Fruit fly (Drosophila melanogaster) S2 (cell line): ENCODE data around the gene Oga.

Source experiments
- CG8478 ChIP-seq: fragments of >200 bp; optimal IDR thresholded peaks from 2 replicates; lab custom pipeline; 2018
- CTCF ChIP-seq, 2 experiments: fragments of >200 bp; optimal IDR thresholded peaks; 2 replicates each; lab custom pipeline; 2018

Gene Oga

DNA sequence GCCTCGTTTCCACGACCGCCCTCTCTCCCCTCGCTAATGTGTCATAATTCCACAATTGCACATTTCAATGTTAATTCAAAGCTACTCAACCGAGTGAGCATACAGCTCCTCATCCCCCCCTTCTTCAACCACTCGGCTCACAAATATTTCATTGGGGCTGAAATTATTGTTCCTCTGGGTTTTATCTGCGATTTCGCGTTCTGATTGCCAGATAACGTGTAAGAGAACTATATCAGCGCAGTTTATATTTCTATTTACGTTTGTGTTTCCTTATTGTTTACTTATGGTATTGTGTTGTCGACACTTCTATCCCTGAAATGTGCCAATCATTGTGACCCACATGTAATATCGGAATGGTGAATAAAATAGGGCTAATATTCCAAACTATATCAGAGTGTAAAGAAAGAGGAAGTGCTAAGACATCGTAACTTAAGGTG lies 12.1 kb upstream of the Oga start:
- TF ChIP-seq CTCF (optimal IDR thresholded peaks at IDR 0.05; lab: Kevin White, UChicago) (no peak), CG8478 (lab: Kevin White, UChicago) (no peak)

DNA sequence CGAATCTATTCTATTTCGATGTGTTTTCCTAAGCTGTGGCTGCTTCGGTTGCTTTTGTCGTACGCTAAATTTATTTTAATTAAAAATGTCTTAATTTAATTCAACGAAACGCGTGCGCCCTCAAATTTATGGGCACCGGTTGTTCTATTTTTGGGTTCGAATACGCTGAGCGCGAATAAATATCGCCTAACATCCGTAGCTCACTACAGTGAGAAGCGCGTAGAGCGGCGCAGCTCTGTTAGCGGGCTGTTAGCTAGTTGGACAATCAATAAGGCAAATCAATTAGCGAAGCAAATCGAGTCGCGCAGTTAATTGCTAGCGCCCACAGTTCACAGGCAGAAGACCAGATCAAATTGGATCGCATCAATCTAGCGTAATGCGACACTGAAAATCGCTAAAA lies 8.8 kb upstream of the Oga start:
- TF ChIP-seq CTCF (optimal IDR thresholded peaks at IDR 0.05; lab: Kevin White, UChicago) (no peak), CG8478 (lab: Kevin White, UChicago) (no peak)

DNA sequence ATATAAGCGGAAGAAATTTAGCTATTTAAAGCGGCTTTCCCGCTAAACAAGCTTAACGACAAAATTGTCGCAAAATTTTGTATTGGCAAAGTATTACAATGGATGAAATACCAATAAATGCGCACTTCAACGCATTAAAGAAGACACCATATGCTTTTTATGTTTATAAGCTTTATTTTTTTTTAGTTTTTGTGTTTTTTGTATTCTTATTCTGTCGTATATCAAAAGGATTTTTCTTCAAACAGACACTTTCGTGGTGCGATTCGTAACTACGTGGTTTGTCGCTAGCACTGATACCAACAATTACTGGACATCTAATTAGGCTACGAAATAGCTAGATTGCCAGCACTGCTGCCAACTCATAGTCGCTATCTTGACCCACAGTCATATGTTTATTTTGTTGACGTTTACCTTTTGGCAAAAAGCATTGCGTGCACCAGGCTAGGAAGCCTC lies 4.2 kb upstream of the Oga start, which contains the start of gene Ddrgk1:
Gene Ddrgk1, plus strand, starts transcription at position 387 of the 453 bp plus-strand sequence.
- TF ChIP-seq CG8478 (lab: Kevin White, UChicago) (no peak), CTCF (optimal IDR thresholded peaks at IDR 0.05; lab: Kevin White, UChicago) (peak; percentile 2 to 19)

DNA sequence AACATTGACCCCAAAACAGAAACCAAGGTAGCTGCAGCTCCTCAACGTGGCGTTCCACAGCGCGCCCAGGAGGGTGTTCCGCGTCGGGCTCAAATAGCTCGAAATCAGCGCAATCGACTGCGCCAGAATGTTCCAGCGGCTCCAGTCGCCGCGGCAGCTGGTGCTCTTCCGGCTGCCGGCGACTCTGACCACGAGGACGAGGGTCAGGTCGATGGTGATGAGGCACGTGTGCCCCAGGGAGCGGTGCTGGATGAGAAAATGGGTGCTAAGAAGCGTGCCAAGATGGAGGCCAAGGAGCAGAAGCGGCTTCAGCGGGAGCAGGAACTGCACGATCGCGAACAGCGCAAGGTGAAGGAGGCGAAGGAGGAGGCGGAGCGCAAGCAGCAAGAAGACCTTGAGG lies 3.6 kb upstream of the Oga start:
- TF ChIP-seq CTCF (optimal IDR thresholded peaks at IDR 0.05; lab: Kevin White, UChicago), result no peak
- TF ChIP-seq CG8478 (lab: Kevin White, UChicago), result no peak

DNA sequence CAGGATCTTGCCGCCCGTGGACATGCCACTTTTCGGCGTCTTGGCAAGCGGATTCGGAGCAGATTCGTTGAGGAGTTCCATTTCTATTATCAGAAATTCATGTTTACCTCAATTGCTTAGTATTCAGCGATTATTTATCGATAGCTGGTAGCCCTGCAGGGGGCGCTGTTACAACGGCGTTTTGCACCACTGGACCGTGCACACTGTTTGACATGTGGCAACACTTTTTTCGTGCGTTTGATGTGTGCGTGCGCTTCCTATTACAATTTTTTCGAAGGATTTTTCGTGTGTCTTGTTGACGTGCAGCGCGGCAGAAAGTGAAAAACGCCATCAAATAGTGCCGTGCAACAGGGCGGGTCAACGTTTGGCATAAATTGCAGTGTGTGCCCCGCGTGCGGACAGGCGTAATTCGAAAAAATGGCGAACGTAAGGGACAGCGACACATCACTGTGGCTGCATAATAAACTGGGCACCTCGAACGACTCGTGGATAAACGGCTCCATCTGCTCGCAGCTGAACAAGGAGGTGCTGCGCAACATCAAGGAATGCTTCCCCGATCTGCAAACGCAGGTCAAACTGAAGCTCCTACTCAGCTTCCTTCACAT lies 4.7 kb downstream of the Oga start, which contains the start of the genes CG3337 and Nelf-A:
Gene CG3337, minus strand, starts transcription at position 132 of the 605 bp plus-strand sequence.
Gene Nelf-A, plus strand, starts transcription at position 252 of the 605 bp plus-strand sequence.
- TF ChIP-seq CG8478 (lab: Kevin White, UChicago) (no peak), CTCF (optimal IDR thresholded peaks at IDR 0.05; lab: Kevin White, UChicago) (peak; percentile 96 to 98)

DNA sequence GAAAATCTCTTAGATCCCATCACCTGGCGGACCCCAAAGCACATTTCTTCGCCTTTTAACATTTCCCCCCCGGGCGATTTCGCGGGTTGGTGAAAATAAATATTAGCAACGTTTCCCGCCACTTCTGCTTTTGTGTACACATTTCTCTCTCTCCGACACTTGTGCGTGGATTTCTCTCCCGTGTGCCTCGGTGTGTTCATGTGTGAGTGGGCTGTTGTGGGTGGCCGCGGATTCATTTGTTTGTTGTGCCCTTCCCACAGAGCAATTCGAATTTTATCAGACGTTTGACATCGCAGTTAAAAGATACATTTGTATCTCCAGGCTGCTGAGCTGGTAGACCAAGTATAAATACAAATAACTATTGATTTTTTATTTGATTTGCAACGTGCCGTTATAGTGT lies 5.4 kb downstream of the Oga start:
- TF ChIP-seq CTCF (optimal IDR thresholded peaks at IDR 0.05; lab: Kevin White, UChicago) (no peak), CG8478 (lab: Kevin White, UChicago) (no peak)

DNA sequence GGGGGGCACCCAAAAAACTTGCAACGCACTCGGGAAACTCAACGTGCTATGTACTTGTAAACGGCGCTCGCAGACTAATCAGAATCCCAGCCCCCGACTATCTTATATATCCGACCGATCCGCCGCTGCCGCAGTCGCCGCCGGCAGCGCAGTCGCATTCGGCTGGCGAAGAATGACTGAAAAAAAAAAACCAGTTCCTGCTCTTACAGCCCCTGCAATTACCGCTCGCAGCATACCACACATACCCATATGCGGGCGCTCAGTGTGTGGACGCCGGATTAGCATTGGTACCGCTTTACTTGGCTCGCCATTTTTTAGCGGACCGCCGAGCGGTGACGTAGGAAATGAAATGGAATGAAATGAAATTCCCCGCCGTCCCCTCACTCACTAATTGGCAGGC lies 18.2 kb downstream of the Oga start, which contains the start of gene e:
Gene e, minus strand, starts transcription at position 79 of the 400 bp plus-strand sequence.
- TF ChIP-seq CG8478 (lab: Kevin White, UChicago), result no peak
- no peak for TF ChIP-seq CTCF (optimal IDR thresholded peaks at IDR 0.05; lab: Kevin White, UChicago)

DNA sequence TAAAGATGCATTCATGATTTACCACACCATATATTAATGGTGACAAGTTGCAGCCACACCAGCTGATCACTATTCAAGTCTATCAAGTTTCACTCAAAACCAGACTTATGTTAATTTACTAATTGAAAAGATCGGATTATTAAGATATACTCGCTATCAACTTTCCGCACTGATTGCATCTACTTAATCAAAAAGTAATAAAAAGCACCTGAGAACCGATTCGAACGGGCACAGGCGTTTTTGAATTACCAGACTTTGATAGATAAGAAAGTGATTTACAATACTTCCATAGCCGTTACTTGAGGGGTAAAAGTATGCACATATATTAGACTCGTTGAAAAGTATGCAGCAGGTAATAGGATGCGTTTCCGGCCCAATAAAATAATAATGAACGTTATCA lies 22.5 kb downstream of the Oga start:
- no peak for TF ChIP-seq CG8478 (lab: Kevin White, UChicago)

DNA sequence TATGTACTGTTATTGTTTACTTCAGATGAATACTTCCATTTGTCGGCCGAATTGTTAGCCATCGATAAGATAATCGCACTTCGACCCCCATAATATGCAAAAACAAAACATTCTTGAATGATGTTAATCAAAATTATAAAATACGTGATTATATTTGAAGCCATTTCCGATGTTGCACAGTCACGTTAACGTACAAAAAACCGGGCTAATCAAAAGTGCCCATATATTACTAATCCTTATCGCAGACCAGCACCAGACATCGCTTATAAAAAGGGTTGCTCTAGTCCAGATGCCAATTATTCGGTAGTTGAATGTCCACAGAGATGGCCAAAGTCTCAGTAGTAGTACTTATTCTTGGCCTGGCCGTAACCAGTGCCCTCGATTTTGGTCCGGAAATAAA lies 23.4 kb downstream of the Oga start, which contains the start of gene CG5892:
Gene CG5892, plus strand, starts transcription at position 301 of the 400 bp plus-strand sequence.
- TF ChIP-seq CTCF (optimal IDR thresholded peaks at IDR 0.05; lab: Kevin White, UChicago), result no peak
- TF ChIP-seq CG8478 (lab: Kevin White, UChicago), result no peak

DNA sequence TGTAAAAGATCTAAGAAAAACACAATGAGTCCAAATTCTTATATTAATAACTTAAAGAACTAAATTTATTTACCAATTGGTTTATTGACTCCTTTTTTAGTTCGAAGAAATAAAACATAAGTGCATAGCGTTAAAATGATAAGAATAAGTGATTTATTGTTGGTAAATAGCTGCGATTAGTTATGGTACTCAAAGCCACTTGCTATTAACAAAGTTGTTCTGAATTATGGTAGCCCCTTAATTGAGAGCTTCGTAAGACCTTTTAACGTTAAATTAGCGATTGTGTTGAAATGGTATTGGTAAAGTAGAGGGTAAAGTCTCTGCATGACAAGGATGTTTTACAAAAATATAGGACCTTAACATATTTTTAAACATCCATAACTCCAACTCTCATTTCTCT lies 27.0 kb downstream of the Oga start:
- TF ChIP-seq CTCF (optimal IDR thresholded peaks at IDR 0.05; lab: Kevin White, UChicago), result no peak
- TF ChIP-seq CG8478 (lab: Kevin White, UChicago), result no peak

DNA sequence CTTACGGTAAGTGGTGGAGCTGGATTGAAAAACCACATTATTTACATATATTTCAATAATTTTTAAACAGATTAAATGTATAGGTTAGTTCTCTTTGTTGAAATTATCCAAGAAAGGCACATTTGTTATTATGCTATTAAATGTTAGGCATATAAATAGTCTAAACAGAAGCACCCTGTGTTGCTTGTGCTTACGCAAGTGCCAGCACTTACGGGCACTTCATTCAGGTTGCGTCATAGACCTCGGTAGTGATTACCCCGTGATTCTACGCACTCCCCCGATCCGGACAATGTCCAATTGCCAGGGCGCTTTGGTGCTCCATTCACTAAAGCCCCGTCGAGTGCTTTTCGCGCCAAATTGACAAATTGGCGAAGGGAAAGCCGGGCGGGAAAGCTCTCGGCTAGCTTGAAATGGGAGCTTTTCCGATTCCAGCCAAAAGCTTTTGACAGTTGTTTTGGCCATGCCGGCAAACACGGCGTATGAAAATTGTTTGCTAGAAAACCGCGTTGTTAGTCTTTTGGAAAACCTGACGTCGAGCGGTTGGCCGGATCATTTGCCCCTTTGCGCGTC lies 27.7 kb downstream of the Oga start, which contains the start of gene ETHR:
Gene ETHR, plus strand, starts transcription at position 520 of the 570 bp plus-strand sequence.
- TF ChIP-seq CTCF (optimal IDR thresholded peaks at IDR 0.05; lab: Kevin White, UChicago) (no peak), CG8478 (lab: Kevin White, UChicago) (no peak)

DNA sequence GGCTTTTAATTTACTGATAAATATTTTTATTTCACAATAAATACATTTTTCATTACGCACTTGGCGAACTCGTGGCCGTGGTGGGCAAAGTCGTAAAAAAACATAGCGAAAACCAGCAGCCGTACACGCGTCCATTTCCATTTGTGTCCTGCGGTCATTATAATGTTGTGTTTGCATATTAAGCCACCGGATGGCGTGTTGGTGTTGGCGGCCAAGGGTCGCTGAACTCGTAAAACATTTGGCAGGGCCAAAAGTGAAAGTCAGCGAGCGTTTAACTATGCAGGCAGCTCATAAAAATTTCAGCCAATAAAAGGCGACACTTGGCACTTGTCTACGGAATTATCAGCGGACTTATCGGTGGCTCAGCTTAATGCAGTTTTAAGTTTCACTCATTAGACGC lies 33.6 kb downstream of the Oga start:
- TF ChIP-seq CG8478 (lab: Kevin White, UChicago) (no peak), CTCF (optimal IDR thresholded peaks at IDR 0.05; lab: Kevin White, UChicago) (peak; percentile 64)

DNA sequence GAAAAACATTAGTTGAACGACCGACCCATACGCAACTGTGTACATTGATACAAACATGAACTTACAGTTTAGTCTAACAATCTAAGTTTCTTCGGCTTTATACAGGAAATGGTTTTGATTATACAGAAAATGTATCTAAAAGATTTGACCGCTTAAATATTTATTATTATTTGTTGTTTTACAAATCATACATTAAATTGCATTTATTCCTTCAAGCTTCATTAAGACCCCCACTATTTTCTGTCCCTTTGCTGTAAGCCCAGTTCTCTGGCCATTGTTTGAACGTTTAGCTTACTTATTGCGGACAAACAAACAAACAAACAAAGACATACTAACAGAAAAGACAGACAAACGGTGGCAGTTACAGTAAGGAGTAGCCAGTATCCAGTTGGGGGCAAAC lies 35.4 kb downstream of the Oga start:
- TF ChIP-seq CG8478 (lab: Kevin White, UChicago) (no peak), CTCF (optimal IDR thresholded peaks at IDR 0.05; lab: Kevin White, UChicago) (no peak)

DNA sequence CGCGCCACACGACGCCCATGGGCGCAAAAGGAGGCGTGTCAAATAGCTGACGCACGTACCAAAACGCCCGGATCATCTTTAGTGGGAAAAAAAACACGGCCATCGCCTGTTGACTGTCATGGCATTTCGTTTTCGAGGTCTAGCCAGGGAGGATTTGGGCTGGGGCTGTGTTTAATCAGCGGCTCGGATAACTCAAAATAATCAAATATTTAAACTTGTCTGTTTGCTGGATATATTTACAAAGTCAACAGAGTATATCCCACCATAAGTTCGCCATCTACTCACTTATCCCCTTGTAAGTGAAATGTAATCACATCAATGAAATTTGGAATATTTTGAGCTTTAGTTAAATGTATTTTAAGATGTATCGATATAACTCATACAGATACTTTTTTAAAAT lies 41.9 kb downstream of the Oga start:
- no peak for TF ChIP-seq CTCF (optimal IDR thresholded peaks at IDR 0.05; lab: Kevin White, UChicago)

DNA sequence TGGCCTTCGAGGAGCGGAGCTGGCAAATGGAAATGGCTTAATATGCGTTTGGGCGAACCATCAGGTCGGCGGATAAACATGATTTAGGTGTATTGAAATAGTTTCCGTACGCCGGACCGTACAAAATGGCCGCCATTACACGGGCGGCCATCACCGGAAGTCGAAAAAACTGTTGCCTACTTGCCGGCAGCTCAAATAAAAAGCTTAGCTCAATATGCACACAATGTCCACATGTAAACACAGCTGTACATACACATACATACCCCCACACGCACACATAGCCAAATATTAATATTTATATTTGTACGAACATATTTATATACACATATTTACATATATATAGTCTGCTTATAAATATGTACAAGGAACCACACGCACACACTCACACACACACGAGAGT lies 44.3 kb downstream of the Oga start:
- TF ChIP-seq CTCF (optimal IDR thresholded peaks at IDR 0.05; lab: Kevin White, UChicago) (no peak), CG8478 (lab: Kevin White, UChicago) (no peak)
